Fruit fly (Drosophila melanogaster) whole organism, embryonic: Measurements from ENCODE around the gene CG14958.

Experiments
- Atf-2 ChIP-seq: fragments of 200-800 bp; sonication (Bioruptor generic); optimal IDR thresholded peaks from 2 replicates; lab custom pipeline; 2016; ENCODE audit warnings: missing biosample characterization, missing genetic modification characterization
- Awh ChIP-seq: fragments of 200-800 bp; sonication (Bioruptor generic); IDR thresholded peaks from 2 replicates; pipeline ENCODE4, ENCODE4 v1.3.6; 2022; ENCODE audit warnings: missing biosample characterization, missing genetic modification characterization
- CG11560 ChIP-seq: fragments of 200-800 bp; sonication (Bioruptor generic); IDR thresholded peaks from 3 replicates; pipeline ENCODE4 v1.3.6; 2022; ENCODE audit warnings: missing biosample characterization, missing genetic modification characterization
- CG12155 ChIP-seq: fragments of 200-800 bp; sonication (Bioruptor generic); optimal IDR thresholded peaks from 3 replicates; lab custom pipeline; 2016; ENCODE audit warnings: missing biosample characterization, missing genetic modification characterization
- CG12659 ChIP-seq: fragments of 200-800 bp; sonication (Bioruptor generic); optimal IDR thresholded peaks from 3 replicates; lab custom pipeline; 2017; ENCODE audit warnings: mild to moderate bottlenecking, missing biosample characterization, missing genetic modification reagents, missing genetic modification characterization
- CG12942 ChIP-seq: fragments of 200-800 bp; sonication (Bioruptor generic); optimal IDR thresholded peaks from 3 replicates; lab custom pipeline; 2016; ENCODE audit warnings: missing biosample characterization, missing genetic modification characterization
- CG14441 ChIP-seq: fragments of 200-800 bp; sonication (Bioruptor generic); IDR thresholded peaks from 2 replicates; pipeline ENCODE4 v1.3.6; 2022; ENCODE audit warnings: missing biosample characterization, missing genetic modification characterization
- CG15601 ChIP-seq: fragments of 200-800 bp; sonication (Bioruptor generic); optimal IDR thresholded peaks from 3 replicates; lab custom pipeline; 2019; ENCODE audit warnings: missing biosample characterization, mild to moderate bottlenecking, missing genetic modification characterization, moderate library complexity
- CG30403 ChIP-seq: fragments of 200-800 bp; sonication (Bioruptor generic); optimal IDR thresholded peaks from 3 replicates; lab custom pipeline; 2016; ENCODE audit warnings: missing biosample characterization, missing genetic modification characterization
- CG34422 ChIP-seq: fragments of 200-800 bp; sonication (Bioruptor generic); IDR thresholded peaks from 3 replicates; pipeline ENCODE4 v1.3.6; 2022; ENCODE audit warnings: missing biosample characterization, missing genetic modification characterization
- CG7786 ChIP-seq: fragments of 200-800 bp; sonication (Bioruptor generic); optimal IDR thresholded peaks from 2 replicates; lab custom pipeline; 2016; ENCODE audit warnings: missing biosample characterization, missing genetic modification characterization
- CG8478 ChIP-seq: fragments of >200 bp; optimal IDR thresholded peaks from 2 replicates; lab custom pipeline; 2018
- Camta ChIP-seq: fragments of 200-800 bp; sonication (Bioruptor generic); optimal IDR thresholded peaks from 2 replicates; lab custom pipeline; 2016; ENCODE audit warnings: missing biosample characterization, missing genetic modification characterization
- Chrac-16 ChIP-seq: fragments of 200-800 bp; sonication (Bioruptor generic); optimal IDR thresholded peaks from 3 replicates; lab custom pipeline; 2016; ENCODE audit warnings: missing biosample characterization, missing genetic modification characterization
- CoRest ChIP-seq: fragments of 200-800 bp; sonication (Bioruptor generic); optimal IDR thresholded peaks from 3 replicates; lab custom pipeline; 2018; ENCODE audit warnings: missing biosample characterization, mild to moderate bottlenecking, missing genetic modification characterization, moderate library complexity
- D19A ChIP-seq: fragments of 200-800 bp; optimal IDR thresholded peaks from 3 replicates; lab custom pipeline; 2019; ENCODE audit warnings: missing biosample characterization, mild to moderate bottlenecking, missing genetic modification characterization, moderate library complexity
- Dfd ChIP-seq, 2 experiments: fragments of >200 bp; optimal IDR thresholded peaks; 2 replicates each; lab custom pipeline; 2017; ENCODE audit warnings: missing biosample characterization in 2 of 2, missing genetic modification characterization in 2 of 2
- Dip3 ChIP-seq: fragments of 200-800 bp; sonication (Bioruptor generic); optimal IDR thresholded peaks from 3 replicates; lab custom pipeline; 2016; ENCODE audit warnings: missing biosample characterization, missing genetic modification characterization
- E2f1 ChIP-seq: fragments of 200-800 bp; sonication (Bioruptor generic); IDR thresholded peaks from 2 replicates; pipeline ENCODE4 v1.3.6; 2022; ENCODE audit warnings: missing biosample characterization, missing genetic modification characterization
- Eip74EF ChIP-seq, 2 experiments: fragments of 200-800 bp in 1 of 2; fragments of >200 bp in 1 of 2; sonication (Bioruptor generic) in 1 of 2; optimal IDR thresholded peaks; 2 replicates each; lab custom pipeline; 2017 to 2019; ENCODE audit warnings: missing biosample characterization in 2 of 2, missing genetic modification characterization in 2 of 2, mild to moderate bottlenecking in 1 of 2, moderate library complexity in 1 of 2
- Fer3 ChIP-seq: fragments of 200-800 bp; sonication (Bioruptor generic); optimal IDR thresholded peaks from 2 replicates; lab custom pipeline; 2018; ENCODE audit warnings: missing biosample characterization, mild to moderate bottlenecking, missing genetic modification characterization, moderate library complexity
- Hey ChIP-seq: fragments of 200-800 bp; sonication (Bioruptor generic); optimal IDR thresholded peaks from 3 replicates; lab custom pipeline; 2018; ENCODE audit warnings: missing biosample characterization, mild to moderate bottlenecking, missing genetic modification characterization
- Hr78 ChIP-seq, 2 experiments: fragments of 200-800 bp in 1 of 2; fragments of >200 bp in 1 of 2; sonication (Bioruptor generic) in 1 of 2; optimal IDR thresholded peaks; 2 replicates each; lab custom pipeline; 2017 to 2019; ENCODE audit warnings: missing biosample characterization in 2 of 2, missing genetic modification characterization in 2 of 2, mild to moderate bottlenecking in 1 of 2, moderate library complexity in 1 of 2
- Med ChIP-seq: fragments of 200-800 bp; sonication (Bioruptor generic); peaks from one replicate; lab custom pipeline; 2016; ENCODE audit warnings: missing biosample characterization, missing genetic modification characterization, mild to moderate bottlenecking, inconsistent platforms, moderate library complexity
- NfI ChIP-seq: fragments of 200-800 bp; sonication (Bioruptor generic); optimal IDR thresholded peaks from 3 replicates; lab custom pipeline; 2018; ENCODE audit warnings: missing biosample characterization, mild to moderate bottlenecking, missing genetic modification characterization, moderate library complexity
- Pdp1 ChIP-seq, 2 experiments: fragments of 200-800 bp; sonication (Bioruptor generic); optimal IDR thresholded peaks; 3 replicates each; lab custom pipeline; 2016; ENCODE audit warnings: missing biosample characterization in 2 of 2, missing genetic modification characterization in 2 of 2, mild to moderate bottlenecking in 1 of 2, moderate library complexity in 1 of 2
- Xrp1 ChIP-seq: fragments of 200-800 bp; sonication (Bioruptor generic); IDR thresholded peaks from 2 replicates; pipeline ENCODE4 v1.3.6; 2022; ENCODE audit warnings: missing biosample characterization, missing genetic modification characterization
- YL-1 ChIP-seq: fragments of 200-800 bp; sonication (Bioruptor generic); optimal IDR thresholded peaks from 3 replicates; lab custom pipeline; 2017; ENCODE audit warnings: missing biosample characterization, mild to moderate bottlenecking, missing genetic modification characterization
- abd-A ChIP-seq: fragments of 200-800 bp; sonication (Bioruptor generic); optimal IDR thresholded peaks from 3 replicates; lab custom pipeline; 2019; ENCODE audit warnings: missing biosample characterization, mild to moderate bottlenecking, missing genetic modification characterization, moderate library complexity
- ac ChIP-seq: fragments of 200-800 bp; sonication (Bioruptor generic); optimal IDR thresholded peaks from 3 replicates; lab custom pipeline; 2017; ENCODE audit warnings: missing biosample characterization, mild to moderate bottlenecking, missing genetic modification characterization
- bsh ChIP-seq, 2 experiments: fragments of 200-800 bp; sonication (Bioruptor generic); optimal IDR thresholded peaks; 2 replicates each; lab custom pipeline; 2017 to 2018; ENCODE audit warnings: mild to moderate bottlenecking in 2 of 2, missing biosample characterization in 2 of 2, missing genetic modification characterization in 2 of 2, moderate library complexity in 1 of 2
- crc ChIP-seq: fragments of 200-800 bp; sonication (Bioruptor generic); optimal IDR thresholded peaks from 2 replicates; lab custom pipeline; 2016; ENCODE audit warnings: missing biosample characterization, missing genetic modification characterization
- ewg ChIP-seq: fragments of 200-800 bp; sonication (Bioruptor generic); optimal IDR thresholded peaks from 3 replicates; lab custom pipeline; 2017; ENCODE audit warnings: mild to moderate bottlenecking, missing biosample characterization, missing genetic modification reagents, missing genetic modification characterization
- fd64A ChIP-seq: fragments of 200-800 bp; sonication (Bioruptor generic); optimal IDR thresholded peaks from 3 replicates; lab custom pipeline; 2018; ENCODE audit warnings: missing biosample characterization, mild to moderate bottlenecking, missing genetic modification characterization
- gsb-n ChIP-seq: fragments of 200-800 bp; sonication (Bioruptor generic); optimal IDR thresholded peaks from 3 replicates; lab custom pipeline; 2018; ENCODE audit warnings: missing biosample characterization, mild to moderate bottlenecking, missing genetic modification characterization
- hb ChIP-seq: fragments of 200-800 bp; sonication (Bioruptor generic); IDR thresholded peaks from 3 replicates; pipeline ENCODE4 v1.3.6; 2022; ENCODE audit warnings: missing biosample characterization, missing genetic modification characterization; ENCODE audit not compliant: partially characterized antibody
- her ChIP-seq: fragments of 200-800 bp; sonication (Bioruptor generic); optimal IDR thresholded peaks from 2 replicates; lab custom pipeline; 2016; ENCODE audit warnings: missing biosample characterization, missing genetic modification characterization
- inv ChIP-seq: fragments of 200-800 bp; sonication (Bioruptor generic); IDR thresholded peaks from 2 replicates; pipeline ENCODE4 v1.3.6; 2022; ENCODE audit warnings: missing biosample characterization, missing genetic modification characterization; ENCODE audit not compliant: partially characterized antibody
- kah ChIP-seq: fragments of 200-800 bp; sonication (Bioruptor generic); optimal IDR thresholded peaks from 2 replicates; lab custom pipeline; 2018; ENCODE audit warnings: missing biosample characterization, mild to moderate bottlenecking, missing genetic modification characterization
- luna ChIP-seq: fragments of 200-800 bp; sonication (Bioruptor generic); optimal IDR thresholded peaks from 2 replicates; lab custom pipeline; 2016; ENCODE audit warnings: missing biosample characterization, missing genetic modification characterization
- nerfin-1 ChIP-seq: fragments of 200-800 bp; sonication (Bioruptor generic); optimal IDR thresholded peaks from 3 replicates; lab custom pipeline; 2019; ENCODE audit warnings: missing biosample characterization, mild to moderate bottlenecking, missing genetic modification characterization, moderate library complexity
- nmo ChIP-seq: fragments of 200-800 bp; sonication (Bioruptor generic); optimal IDR thresholded peaks from 2 replicates; lab custom pipeline; 2018; ENCODE audit warnings: missing biosample characterization, mild to moderate bottlenecking, missing genetic modification characterization, moderate library complexity
- otp ChIP-seq: fragments of 200-800 bp; sonication (Bioruptor generic); IDR thresholded peaks from 3 replicates; pipeline ENCODE4, ENCODE4 v1.3.6; 2022; ENCODE audit warnings: missing biosample characterization, missing genetic modification characterization
- ro ChIP-seq: fragments of 200-800 bp; sonication (Bioruptor generic); IDR thresholded peaks from 2 replicates; pipeline ENCODE4 v1.3.6; 2022; ENCODE audit warnings: missing biosample characterization, missing genetic modification characterization
- sna ChIP-seq: fragments of 200-800 bp; sonication (Bioruptor generic); IDR thresholded peaks from 2 replicates; pipeline ENCODE4 v1.3.6; 2022; ENCODE audit warnings: missing biosample characterization, missing genetic modification characterization; ENCODE audit not compliant: partially characterized antibody
- ssp ChIP-seq: fragments of 200-800 bp; sonication (Bioruptor generic); IDR thresholded peaks from 2 replicates; pipeline ENCODE4 v1.3.6; 2022; ENCODE audit warnings: missing biosample characterization, missing genetic modification characterization
- stwl ChIP-seq: fragments of 200-800 bp; sonication (Bioruptor generic); optimal IDR thresholded peaks from 3 replicates; lab custom pipeline; 2018; ENCODE audit warnings: missing biosample characterization, mild to moderate bottlenecking, missing genetic modification characterization, moderate library complexity
- trh ChIP-seq: fragments of 200-800 bp; sonication (Bioruptor generic); optimal IDR thresholded peaks from 2 replicates; lab custom pipeline; 2016; ENCODE audit warnings: missing biosample characterization, missing genetic modification characterization
- vnd ChIP-seq: fragments of 200-800 bp; sonication (Bioruptor generic); IDR thresholded peaks from 3 replicates; pipeline ENCODE4 v1.3.6; 2022; ENCODE audit warnings: missing biosample characterization, missing genetic modification characterization; ENCODE audit not compliant: partially characterized antibody
- z ChIP-seq: fragments of 200-800 bp; sonication (Bioruptor generic); IDR thresholded peaks from 3 replicates; pipeline ENCODE4 v1.3.6; 2022; ENCODE audit warnings: missing biosample characterization, missing genetic modification characterization

Gene CG14958

DNA sequence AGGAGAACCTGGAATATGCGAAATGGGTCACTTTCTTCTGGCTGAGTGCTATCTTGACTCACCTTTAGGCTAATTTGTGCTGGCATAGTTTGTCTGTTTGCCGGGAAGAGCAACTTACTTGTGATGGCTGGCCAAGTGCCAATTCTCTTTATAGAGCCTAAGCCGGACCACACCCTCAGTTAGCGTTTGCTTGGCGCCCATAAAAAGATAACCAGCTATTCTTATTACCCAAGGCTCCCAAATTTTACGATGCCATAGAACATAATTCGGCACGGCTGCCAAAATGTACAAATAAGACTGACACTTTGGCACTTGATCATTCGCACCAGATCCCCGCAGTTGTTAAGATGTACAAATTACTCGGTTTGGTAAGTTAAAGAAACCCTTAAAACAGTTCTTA is at the start of gene CG14958, which contains the start of gene CG42525:
Gene CG14958 (plus strand): TSS at position 332 of the 400 bp plus-strand sequence.
Gene CG42525 (minus strand): TSS at position 101 of the 400 bp plus-strand sequence.
- TF ChIP-seq Hey (tag; lab: Kevin White, UChicago) (no peak), CoRest (tag; lab: Kevin White, UChicago) (no peak), ac (GFP tag; lab: Kevin White, UChicago) (no peak), CG14441 (GFP tag; lab: Robert Waterston, UW) (no peak), CG8478 (no peak), CG12942 (GFP tag; lab: Kevin White, UChicago) (no peak), her (GFP tag; lab: Kevin White, UChicago) (no peak), CG30403 (GFP tag; lab: Kevin White, UChicago) (no peak), sna (GFP tag; lab: Robert Waterston, UW) (no peak), Camta (GFP tag; lab: Kevin White, UChicago) (no peak), Med (GFP tag; lab: Kevin White, UChicago) (no peak), NfI (no peak), Eip74EF (GFP tag; optimal IDR thresholded peaks at IDR 0.05; lab: Kevin White, UChicago) (no peak), CG15601 (tag; lab: Kevin White, UChicago) (no peak), D19A (tag; lab: Kevin White, UChicago) (no peak), CG34422 (GFP tag; lab: Robert Waterston, UW) (no peak)
- TF ChIP-seq, all 482 proteins: peak for 0

DNA sequence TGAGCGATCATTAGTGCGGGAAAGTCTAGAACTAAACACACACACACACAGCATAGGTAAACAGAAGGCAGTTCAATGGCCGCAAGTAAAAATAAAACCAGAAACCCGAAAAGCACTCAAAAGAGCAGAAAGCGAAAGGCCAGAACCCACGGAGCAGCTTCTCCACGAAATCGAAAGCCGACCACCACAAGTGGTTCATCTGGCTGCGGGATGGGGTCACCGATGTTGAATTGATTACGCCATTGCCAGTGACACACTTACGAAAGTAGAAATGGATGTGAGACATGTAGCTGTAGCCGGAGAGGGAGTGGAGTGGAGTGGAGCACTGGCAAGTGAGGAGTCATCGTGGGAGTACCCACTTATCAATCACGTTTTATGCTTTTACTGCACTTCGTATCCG is 48.4 kb upstream of the CG14958 start:
- TF ChIP-seq hb (GFP tag; lab: Robert Waterston, UW) (no peak), kah (GFP tag; lab: Kevin White, UChicago) (peak; percentile 5), CG12659 (GFP tag; lab: Kevin White, UChicago) (no peak), CG12155 (no peak), gsb-n (tag; lab: Kevin White, UChicago) (peak; percentile 50), Dfd (GFP tag; optimal IDR thresholded peaks at IDR 0.05; lab: Kevin White, UChicago) (no peak), Xrp1 (peak; percentile 11; the same call in 1 of the 2 replicates), luna (no peak), otp (peak; percentile 11; the same call in 1 of the 3 replicates), inv (GFP tag; lab: Robert Waterston, UW) (no peak), ewg (GFP tag; lab: Kevin White, UChicago) (no peak), abd-A (no peak), vnd (GFP tag; lab: Robert Waterston, UW) (no peak), Dip3 (GFP tag; lab: Kevin White, UChicago) (no peak), ssp (GFP tag; lab: Robert Waterston, UW) (no peak), CG11560 (tag; lab: Robert Waterston, UW) (no peak), nerfin-1 (peak; percentile 29), bsh (GFP tag; optimal IDR thresholded peaks at IDR 0.05; lab: Kevin White, UChicago) (peak in 1 of 2 experiments; percentile 61), trh (GFP tag; lab: Kevin White, UChicago) (no peak), Pdp1 (GFP tag; optimal IDR thresholded peaks at IDR 0.05; lab: Kevin White, UChicago) (peak in 1 of 2 experiments; percentile 73), E2f1 (GFP tag; lab: Robert Waterston, UW) (no peak), Chrac-16 (GFP tag; lab: Kevin White, UChicago) (no peak), YL-1 (GFP tag; lab: Kevin White, UChicago) (no peak), nmo (GFP tag; lab: Kevin White, UChicago) (no peak), z (GFP tag; lab: Robert Waterston, UW) (peak; percentile 76), ro (GFP tag; lab: Robert Waterston, UW) (no peak), fd64A (peak; percentile 35), Hr78 (GFP tag; optimal IDR thresholded peaks at IDR 0.05; lab: Kevin White, UChicago) (peak in 1 of 2 experiments; percentile 88), crc (GFP tag; lab: Kevin White, UChicago) (no peak), stwl (tag; lab: Kevin White, UChicago) (no peak), CG7786 (GFP tag; lab: Kevin White, UChicago) (no peak), Atf-2 (GFP tag; lab: Kevin White, UChicago) (no peak), Fer3 (tag; lab: Kevin White, UChicago) (no peak), Awh (no peak)
